Fruit fly (Drosophila melanogaster) Kc167 (cell line): ENCODE results near the gene CG11999.

ENCODE experiments used
- h ChIP-seq: fragments of >200 bp; optimal IDR thresholded peaks from 3 replicates; lab custom pipeline; 2018; ENCODE audit warnings: missing external identifiers
- insv ChIP-seq: fragments of >200 bp; optimal IDR thresholded peaks from 3 replicates; lab custom pipeline; 2018; ENCODE audit warnings: missing external identifiers
- psq ChIP-seq: fragments of >200 bp; optimal IDR thresholded peaks from 2 replicates; lab custom pipeline; 2017; ENCODE audit warnings: missing external identifiers
- ttk ChIP-seq: sonication (Bioruptor generic); optimal IDR thresholded peaks from 2 replicates; lab custom pipeline; 2017; ENCODE audit warnings: missing external identifiers

DNA sequence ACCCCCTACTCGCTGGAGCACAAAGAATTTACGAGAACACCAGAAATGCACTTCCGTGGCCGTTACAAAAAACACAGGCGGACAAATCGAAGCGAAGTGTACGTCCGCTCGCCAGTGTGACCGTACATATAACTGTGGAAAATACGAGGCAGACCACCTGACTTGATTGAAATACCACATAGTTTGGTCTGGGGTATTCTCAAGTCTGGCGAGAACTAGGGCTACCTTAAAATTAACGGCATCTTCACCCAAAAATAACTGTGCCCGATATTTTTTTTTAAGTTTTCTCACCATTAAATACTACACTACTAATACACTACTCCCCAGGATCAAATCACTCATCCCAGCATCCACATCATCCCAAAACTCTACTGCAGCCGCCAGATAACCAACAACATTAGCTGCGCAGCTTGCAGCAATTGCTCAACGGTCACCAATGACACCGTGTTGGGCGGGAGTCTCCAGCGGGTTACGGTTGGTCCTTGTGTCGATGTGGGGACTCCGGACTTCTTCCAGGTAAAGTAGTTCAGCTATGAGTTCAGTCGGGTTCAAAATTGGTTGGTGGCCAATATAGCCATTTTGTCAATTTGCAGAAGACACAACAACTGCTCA lies 13.7 kb upstream of the CG11999 start, which contains the start of gene Cerk:
- TF ChIP-seq psq (lab: Kevin White, UChicago) (no peak), h (lab: Kevin White, UChicago) (no peak), insv (lab: Kevin White, UChicago) (no peak), ttk (lab: Kevin White, UChicago) (no peak)
